Worm (Caenorhabditis elegans): ENCODE data around the gene srj-9.

ce11 chrV:3450351-3450750, 18.6 kb downstream of the srj-9 start:
- no peak for TF ChIP-seq snpc-4 (tag; optimal IDR thresholded peaks at IDR 0.05)
- no peak for TF ChIP-seq ceh-82 (tag; optimal IDR thresholded peaks at IDR 0.05)
- no peak for TF ChIP-seq tbx-2 (tag; optimal IDR thresholded peaks at IDR 0.05)
- no peak for TF ChIP-seq irx-1 (tag; optimal IDR thresholded peaks at IDR 0.05)
- no peak for TF ChIP-seq nhr-84 (tag; optimal IDR thresholded peaks at IDR 0.05)
- TF ChIP-seq efl-1 (optimal IDR thresholded peaks at IDR 0.05) = no peak
- no peak for TF ChIP-seq efl-1 (GFP tag; optimal IDR thresholded peaks at IDR 0.05 in 1 of 2)
